Worm (Caenorhabditis elegans) whole organism, L3 larva: ENCODE data around the gene oef-1.
A peak's percentile ranks its signal among the peaks of the same experiment; 100 is the strongest.
"Not testable (repeated sequence)": the region's sequence is repeated elsewhere in the genome, so short reads cannot be mapped to it uniquely, and the experiment has no call there.

Experiments
- R02D3.7 ChIP-seq: fragments of 150-350 bp; optimal IDR thresholded peaks from 2 replicates; lab custom pipeline; 2014; ENCODE audit warnings: missing biosample characterization, missing genetic modification characterization
- ZK546.5 ChIP-seq: sonication (generic microtip); optimal IDR thresholded peaks from 2 replicates; lab custom pipeline; 2017; ENCODE audit warnings: missing biosample characterization, missing genetic modification characterization
- aly-2 ChIP-seq: fragments of 150-350 bp; optimal IDR thresholded peaks from 2 replicates; lab custom pipeline; 2014; ENCODE audit warnings: missing biosample characterization, missing genetic modification characterization
- ama-1 ChIP-seq: fragments of 150-350 bp; optimal IDR thresholded peaks from 2 replicates; lab custom pipeline; 2018
- ceh-28 ChIP-seq: fragments of 150-350 bp; optimal IDR thresholded peaks from 2 replicates; lab custom pipeline; 2014; ENCODE audit warnings: missing biosample characterization, missing genetic modification reagents, missing genetic modification characterization
- ceh-82 ChIP-seq: fragments of 150-350 bp; optimal IDR thresholded peaks from 2 replicates; lab custom pipeline; 2014; ENCODE audit warnings: missing biosample characterization, missing genetic modification characterization
- ceh-9 ChIP-seq: sonication (generic microtip); optimal IDR thresholded peaks from 2 replicates; lab custom pipeline; 2018; ENCODE audit warnings: missing biosample characterization, missing genetic modification characterization
- daf-12 ChIP-seq: fragments of 150-350 bp; optimal IDR thresholded peaks from 2 replicates; lab custom pipeline; 2014; ENCODE audit warnings: missing biosample characterization, missing genetic modification reagents, missing genetic modification characterization
- egl-27 ChIP-seq: sonication (generic microtip); optimal IDR thresholded peaks from 4 replicates; lab custom pipeline; 2017; ENCODE audit warnings: missing biosample characterization, missing genetic modification reagents, missing genetic modification characterization
- egl-5 ChIP-seq: fragments of 150-350 bp; optimal IDR thresholded peaks from 2 replicates; lab custom pipeline; 2017; ENCODE audit warnings: missing biosample characterization, missing genetic modification reagents, missing genetic modification characterization, inconsistent platforms
- elt-1 ChIP-seq: fragments of 150-350 bp; optimal IDR thresholded peaks from 2 replicates; lab custom pipeline; 2014; ENCODE audit warnings: missing biosample characterization, missing genetic modification characterization
- elt-2 ChIP-seq: sonication (generic microtip); optimal IDR thresholded peaks from 2 replicates; lab custom pipeline; 2016; ENCODE audit warnings: missing genetic modification reagents, mild to moderate bottlenecking, missing genetic modification characterization, missing compliant biosample characterization
- elt-3 ChIP-seq, 3 experiments: fragments of 150-350 bp in 1 of 3; sonication (generic microtip) in 2 of 3; optimal IDR thresholded peaks; 2 replicates in 2 of 3; 4 replicates in 1 of 3; lab custom pipeline; 2014 to 2017; ENCODE audit warnings: missing biosample characterization in 3 of 3, missing genetic modification characterization in 3 of 3
- eor-1 ChIP-seq, 2 experiments: fragments of 150-350 bp; optimal IDR thresholded peaks; 2 replicates each; lab custom pipeline; 2014 to 2018; ENCODE audit warnings: missing biosample characterization in 2 of 2, missing genetic modification characterization in 2 of 2
- fkh-10 ChIP-seq: sonication (generic microtip); optimal IDR thresholded peaks from 2 replicates; lab custom pipeline; 2017; ENCODE audit warnings: missing biosample characterization, missing genetic modification reagents, missing genetic modification characterization
- fkh-2 ChIP-seq: fragments of 150-350 bp; optimal IDR thresholded peaks from 2 replicates; lab custom pipeline; 2014; ENCODE audit warnings: missing biosample characterization, missing genetic modification reagents, missing genetic modification characterization
- fos-1 ChIP-seq: fragments of 150-350 bp; optimal IDR thresholded peaks from 2 replicates; lab custom pipeline; 2014; ENCODE audit warnings: missing biosample characterization, missing genetic modification characterization
- hmg-11 ChIP-seq: sonication (generic microtip); optimal IDR thresholded peaks from 2 replicates; lab custom pipeline; 2016; ENCODE audit warnings: missing genetic modification characterization, missing compliant biosample characterization
- jun-1 ChIP-seq: fragments of 150-350 bp; optimal IDR thresholded peaks from 2 replicates; lab custom pipeline; 2014; ENCODE audit warnings: missing biosample characterization, missing genetic modification reagents, missing genetic modification characterization
- lin-15B ChIP-seq: fragments of 150-350 bp; optimal IDR thresholded peaks from 2 replicates; lab custom pipeline; 2014; ENCODE audit warnings: missing biosample characterization, missing genetic modification characterization
- lin-39 ChIP-seq: fragments of 150-350 bp; optimal IDR thresholded peaks from 2 replicates; lab custom pipeline; 2018; ENCODE audit warnings: missing biosample characterization, missing genetic modification reagents, missing genetic modification characterization
- lsy-12 ChIP-seq: sonication (generic microtip); optimal IDR thresholded peaks from 2 replicates; lab custom pipeline; 2016; ENCODE audit warnings: mild to moderate bottlenecking, missing genetic modification characterization, missing compliant biosample characterization
- mdl-1 ChIP-seq: fragments of 150-350 bp; optimal IDR thresholded peaks from 2 replicates; lab custom pipeline; 2014; ENCODE audit warnings: missing biosample characterization, missing genetic modification characterization
- mml-1 ChIP-seq: fragments of 150-350 bp; sonication (generic microtip); optimal IDR thresholded peaks from 3 replicates; lab custom pipeline; 2014; ENCODE audit warnings: missing biosample characterization, missing genetic modification characterization
- nfya-1 ChIP-seq: sonication (generic microtip); optimal IDR thresholded peaks from 2 replicates; lab custom pipeline; 2017; ENCODE audit warnings: missing genetic modification characterization, mild to moderate bottlenecking, missing compliant biosample characterization, antibody characterized with exemption, moderate library complexity; ENCODE audit not compliant: insufficient read depth
- nhr-11 ChIP-seq: fragments of 150-350 bp; optimal IDR thresholded peaks from 2 replicates; lab custom pipeline; 2014; ENCODE audit warnings: missing biosample characterization, missing genetic modification characterization
- nhr-12 ChIP-seq: fragments of 150-350 bp; optimal IDR thresholded peaks from 2 replicates; lab custom pipeline; 2014; ENCODE audit warnings: missing biosample characterization, missing genetic modification characterization
- nhr-23 ChIP-seq: fragments of 150-350 bp; optimal IDR thresholded peaks from 2 replicates; lab custom pipeline; 2014; ENCODE audit warnings: missing biosample characterization, missing genetic modification reagents, missing genetic modification characterization
- nhr-237 ChIP-seq: fragments of 150-350 bp; optimal IDR thresholded peaks from 2 replicates; lab custom pipeline; 2014; ENCODE audit warnings: missing biosample characterization, missing genetic modification characterization
- nhr-25 ChIP-seq: sonication (generic microtip); optimal IDR thresholded peaks from 2 replicates; lab custom pipeline; 2017; ENCODE audit warnings: missing biosample characterization, missing genetic modification characterization
- nhr-28 ChIP-seq: fragments of 150-350 bp; optimal IDR thresholded peaks from 2 replicates; lab custom pipeline; 2014; ENCODE audit warnings: missing biosample characterization, missing genetic modification characterization
- nhr-43 ChIP-seq: sonication (generic microtip); optimal IDR thresholded peaks from 2 replicates; lab custom pipeline; 2016; ENCODE audit warnings: mild to moderate bottlenecking, missing genetic modification characterization, missing compliant biosample characterization; ENCODE audit not compliant: poor library complexity, severe bottlenecking
- nhr-67 ChIP-seq: fragments of 150-350 bp; optimal IDR thresholded peaks from 2 replicates; lab custom pipeline; 2014; ENCODE audit warnings: missing biosample characterization, missing genetic modification characterization
- nhr-76 ChIP-seq: fragments of 150-350 bp; sonication (generic microtip); optimal IDR thresholded peaks from 5 replicates; lab custom pipeline; 2014; ENCODE audit warnings: missing biosample characterization, missing genetic modification characterization
- nhr-77 ChIP-seq: fragments of 150-350 bp; optimal IDR thresholded peaks from 2 replicates; lab custom pipeline; 2014; ENCODE audit warnings: missing biosample characterization, missing genetic modification characterization
- pha-4 ChIP-seq: fragments of 150-350 bp; optimal IDR thresholded peaks from 2 replicates; lab custom pipeline; 2014; ENCODE audit warnings: missing biosample characterization, missing genetic modification reagents, missing genetic modification characterization
- pqm-1 ChIP-seq: fragments of 150-350 bp; optimal IDR thresholded peaks from 2 replicates; lab custom pipeline; 2017; ENCODE audit warnings: missing biosample characterization, missing genetic modification characterization, inconsistent platforms
- sea-2 ChIP-seq: fragments of 150-350 bp; sonication (generic microtip); optimal IDR thresholded peaks from 4 replicates; lab custom pipeline; 2014; ENCODE audit warnings: missing biosample characterization, missing genetic modification reagents, missing genetic modification characterization
- skn-1 ChIP-seq: fragments of 150-350 bp; optimal IDR thresholded peaks from 2 replicates; lab custom pipeline; 2014; ENCODE audit warnings: missing biosample characterization, missing genetic modification characterization
- snpc-4 ChIP-seq: fragments of 150-350 bp; optimal IDR thresholded peaks from 2 replicates; lab custom pipeline; 2014; ENCODE audit warnings: missing biosample characterization, missing genetic modification characterization
- tbx-2 ChIP-seq: sonication (generic microtip); optimal IDR thresholded peaks from 2 replicates; lab custom pipeline; 2016; ENCODE audit warnings: mild to moderate bottlenecking, missing genetic modification characterization, missing compliant biosample characterization
- unc-39 ChIP-seq: sonication (generic microtip); optimal IDR thresholded peaks from 4 replicates; lab custom pipeline; 2017; ENCODE audit warnings: missing biosample characterization, missing genetic modification characterization
- unc-62 ChIP-seq: fragments of 150-350 bp; sonication (generic microtip); optimal IDR thresholded peaks from 4 replicates; lab custom pipeline; 2014; ENCODE audit warnings: missing biosample characterization, missing genetic modification reagents, missing genetic modification characterization
- zag-1 ChIP-seq: fragments of 150-350 bp; optimal IDR thresholded peaks from 2 replicates; lab custom pipeline; 2014; ENCODE audit warnings: missing biosample characterization, missing genetic modification characterization
- ztf-11 ChIP-seq: fragments of 150-350 bp; optimal IDR thresholded peaks from 2 replicates; lab custom pipeline; 2014; ENCODE audit warnings: missing biosample characterization, missing genetic modification characterization
- ztf-4 ChIP-seq: fragments of 150-350 bp; optimal IDR thresholded peaks from 2 replicates; lab custom pipeline; 2014; ENCODE audit warnings: missing biosample characterization, missing genetic modification characterization

oef-1 gene

DNA sequence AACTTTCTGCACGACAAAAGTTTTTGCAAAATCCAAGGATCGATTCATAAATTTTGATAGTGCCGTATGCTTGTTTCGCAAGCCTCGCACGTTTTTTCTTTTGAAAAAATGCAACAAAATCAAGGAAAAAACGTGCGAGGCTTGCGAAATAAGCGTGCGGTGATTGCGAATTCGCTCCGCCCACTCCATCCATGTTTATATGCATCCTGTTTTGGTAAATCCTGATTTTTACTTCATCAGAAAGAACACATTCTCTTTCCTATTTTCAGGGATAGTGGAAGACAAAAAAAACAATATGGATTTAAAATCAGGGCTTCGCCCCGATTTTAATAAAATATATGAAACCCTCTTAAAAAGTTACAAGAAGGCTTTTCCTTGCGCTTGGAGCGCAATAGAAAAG is 15.6 kb downstream of the oef-1 start, which contains the start of gene F32E10.9:
Gene F32E10.9, minus strand, starts transcription at position 101 of the 400 bp plus-strand sequence.
- not testable (repeated sequence) for TF ChIP-seq egl-27 (tag; lab: Kevin White, UChicago); daf-12; unc-39 (tag; lab: Kevin White, UChicago)

DNA sequence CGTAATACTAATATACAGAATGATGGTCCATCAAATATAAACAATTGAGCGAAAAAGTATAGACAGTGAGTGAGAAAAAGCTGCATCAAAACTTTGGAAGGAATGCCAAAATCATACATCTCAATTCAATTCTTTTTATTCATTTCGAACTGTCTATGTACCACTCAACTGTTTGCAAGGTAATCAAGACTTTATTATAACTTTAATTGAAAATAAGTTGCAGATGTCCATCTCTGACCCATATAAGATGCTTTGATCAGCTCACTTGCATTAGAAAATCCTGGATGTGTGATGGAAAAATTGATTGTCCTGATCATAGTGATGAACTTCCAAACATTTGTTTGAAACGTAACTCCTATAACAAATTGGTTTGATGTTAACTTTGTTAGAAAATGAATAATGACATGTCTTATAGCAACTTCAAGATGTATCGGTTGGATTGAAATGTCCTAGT is 19.4 kb downstream of the oef-1 start, which contains the start of gene F32E10.8:
Gene F32E10.8, plus strand, starts transcription at position 51 of the 454 bp plus-strand sequence.
- TF ChIP-seq fkh-10 (GFP tag; lab: Kevin White, UChicago), result no peak
- TF ChIP-seq ZK546.5 (tag; lab: Kevin White, UChicago), result no peak
- TF ChIP-seq ceh-9, result no peak
- TF ChIP-seq nfya-1 (tag; lab: Kevin White, UChicago), result no peak
- TF ChIP-seq elt-1, result no peak
- no peak for TF ChIP-seq mml-1 (tag; lab: Kevin White, UChicago)
- TF ChIP-seq unc-62 (GFP tag; lab: Kevin White, UChicago), result no peak
- no peak for TF ChIP-seq zag-1
- TF ChIP-seq R02D3.7 (tag; lab: Kevin White, UChicago), result no peak
- TF ChIP-seq ceh-82 (tag; lab: Kevin White, UChicago), result no peak
- no peak for TF ChIP-seq nhr-25 (tag; lab: Kevin White, UChicago)
- TF ChIP-seq nhr-28 (tag; lab: Kevin White, UChicago), result no peak
- TF ChIP-seq egl-27 (tag; lab: Kevin White, UChicago), result no peak
- TF ChIP-seq daf-12, result no peak
- no peak for TF ChIP-seq egl-5
- no peak for TF ChIP-seq lin-15B (tag; lab: Kevin White, UChicago)

DNA sequence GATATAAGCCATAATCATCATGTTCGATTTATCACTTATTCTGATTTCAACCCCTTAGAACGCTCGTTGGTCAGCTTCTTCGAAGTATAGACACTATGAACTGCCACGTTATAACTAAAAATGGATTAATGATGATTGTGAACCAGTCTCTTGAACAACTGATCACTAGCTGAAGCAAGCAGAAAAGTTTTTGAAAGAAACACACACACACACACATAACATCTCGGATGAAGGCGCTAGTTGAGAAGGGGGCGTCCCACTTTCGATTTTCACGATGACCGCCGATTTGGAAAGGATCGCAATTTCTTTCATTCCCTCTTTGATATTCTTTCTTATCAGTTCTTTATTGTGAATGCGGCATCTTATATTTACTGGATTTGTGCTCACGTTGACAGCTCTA is 20.4 kb downstream of the oef-1 start, which contains the start of gene clec-180:
Gene clec-180, plus strand, starts transcription at position 301 of the 400 bp plus-strand sequence.
- TF ChIP-seq nhr-28 (tag; lab: Kevin White, UChicago), result no peak
- TF ChIP-seq skn-1 (tag; lab: Kevin White, UChicago), result no peak
- TF ChIP-seq fkh-10 (GFP tag; lab: Kevin White, UChicago), result no peak
- TF ChIP-seq ztf-11, result no peak

DNA sequence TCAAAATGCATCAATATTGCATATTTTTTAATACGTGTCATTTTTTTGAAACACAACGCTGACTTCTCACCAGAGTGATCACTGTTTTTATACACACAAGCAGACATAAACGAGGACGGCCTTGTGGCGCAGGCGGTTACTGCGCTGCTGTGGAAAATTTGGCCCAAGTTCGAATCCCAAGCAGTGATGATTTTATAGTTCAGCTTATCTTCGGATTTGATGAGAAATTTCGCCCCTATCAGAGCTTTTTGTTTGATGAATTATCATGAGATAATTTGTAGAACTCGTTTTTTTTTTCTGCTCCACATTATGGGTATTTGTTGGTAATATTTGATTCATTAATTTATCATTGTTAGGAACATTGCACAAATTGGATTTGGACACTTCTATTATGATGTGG is 25.7 kb downstream of the oef-1 start:
- TF ChIP-seq jun-1 (tag; lab: Kevin White, UChicago) (no peak), nhr-25 (tag; lab: Kevin White, UChicago) (peak; percentile 40), nhr-76 (tag; lab: Kevin White, UChicago) (peak; percentile 12), mdl-1 (tag; lab: Kevin White, UChicago) (no peak), snpc-4 (no peak), elt-1 (peak; percentile 24), sea-2 (GFP tag; lab: Kevin White, UChicago) (no peak), nhr-43 (tag; lab: Kevin White, UChicago) (peak; percentile 81), mml-1 (tag; lab: Kevin White, UChicago) (no peak), hmg-11 (tag; lab: Kevin White, UChicago) (peak; percentile 97), lin-39 (peak; percentile 85), unc-39 (tag; lab: Kevin White, UChicago) (no peak), fkh-2 (no peak), skn-1 (tag; lab: Kevin White, UChicago) (peak; percentile 53), ZK546.5 (tag; lab: Kevin White, UChicago) (no peak), pha-4 (tag; lab: Kevin White, UChicago) (no peak), nhr-23 (tag; lab: Kevin White, UChicago) (peak; percentile 78), tbx-2 (tag; lab: Kevin White, UChicago) (peak; percentile 73), nhr-11 (tag; lab: Kevin White, UChicago) (no peak), nhr-237 (tag; lab: Kevin White, UChicago) (no peak), nhr-67 (tag; lab: Kevin White, UChicago) (no peak), zag-1 (no peak), ceh-82 (tag; lab: Kevin White, UChicago) (peak; percentile 69), fkh-10 (GFP tag; lab: Kevin White, UChicago) (no peak), pqm-1 (tag; lab: Kevin White, UChicago) (no peak), elt-2 (tag; lab: Kevin White, UChicago) (peak; percentile 55), R02D3.7 (tag; lab: Kevin White, UChicago) (no peak), daf-12 (no peak), ama-1 (peak; percentile 58), aly-2 (tag; lab: Kevin White, UChicago) (peak; percentile 41), ceh-28 (tag; lab: Kevin White, UChicago) (no peak), lsy-12 (tag; lab: Kevin White, UChicago) (peak; percentile 87), eor-1 (tag; optimal IDR thresholded peaks at IDR 0.05; lab: Kevin White, UChicago) (no peak), fos-1 (tag; lab: Kevin White, UChicago) (no peak), nhr-28 (tag; lab: Kevin White, UChicago) (no peak), ztf-4 (tag; lab: Kevin White, UChicago) (peak; percentile 22), nhr-77 (tag; lab: Kevin White, UChicago) (peak; percentile 26), elt-3 (tag; optimal IDR thresholded peaks at IDR 0.05; lab: Kevin White, UChicago) (peak in 1 of 3 experiments; percentile 72), ztf-11 (peak; percentile 46), nhr-12 (tag; lab: Kevin White, UChicago) (no peak)
